Worm (Caenorhabditis elegans): ENCODE data around the gene kxd-1.
A peak's percentile ranks its signal among the peaks of the same experiment; 100 is the strongest.

- TF ChIP-seq flt-1 (GFP tag; IDR thresholded peaks at IDR 0.05) (peak; percentile 94), klf-2 (GFP tag; conservative IDR thresholded peaks at IDR 0.05) (peak; percentile 82), tab-1 (GFP tag; IDR thresholded peaks at IDR 0.05) (peak; percentile 90), ztf-29 (GFP tag; IDR thresholded peaks at IDR 0.05) (peak; percentile 78), ref-1 (GFP tag; conservative IDR thresholded peaks at IDR 0.05) (peak; percentile 60; the same call in 1 of the 2 replicates), med-1 (GFP tag; optimal IDR thresholded peaks at IDR 0.05; ENCODE audit: insufficient read depth) (peak; percentile 95)
These were observed 9.6 kb downstream of the kxd-1 start, which contains the start of the genes gei-6 and krr-1 for ce11 chrV:7230847-7231246.

Measured in whole organism, midembryonic.